Fruit fly (Drosophila melanogaster) whole organism, prepupa: ENCODE data around the gene sofe.

Experiments used
- CG10669 ChIP-seq: fragments of 200-800 bp; sonication (Bioruptor generic); optimal IDR thresholded peaks from 3 replicates; lab custom pipeline; 2018; ENCODE audit warnings: missing biosample characterization, mild to moderate bottlenecking, missing genetic modification characterization, moderate library complexity
- CG11294 ChIP-seq: fragments of 200-800 bp; sonication (Bioruptor generic); IDR thresholded peaks from 2 replicates; pipeline ENCODE4 v1.3.6; 2022; ENCODE audit warnings: missing biosample characterization, missing genetic modification characterization
- CG11762 ChIP-seq: fragments of 200-800 bp; sonication (Bioruptor generic); optimal IDR thresholded peaks from 3 replicates; lab custom pipeline; 2016; ENCODE audit warnings: missing biosample characterization, missing genetic modification characterization; ENCODE audit not compliant: insufficient read depth
- CG1621 ChIP-seq: fragments of 200-800 bp; sonication (Bioruptor generic); optimal IDR thresholded peaks from 3 replicates; lab custom pipeline; 2018; ENCODE audit warnings: missing biosample characterization, mild to moderate bottlenecking, missing genetic modification characterization
- CG32006 ChIP-seq: fragments of 200-800 bp; sonication (Bioruptor generic); optimal IDR thresholded peaks from 3 replicates; lab custom pipeline; 2017; ENCODE audit warnings: missing biosample characterization, mild to moderate bottlenecking, missing genetic modification characterization
- CG34406 ChIP-seq: fragments of 200-800 bp; sonication (Bioruptor generic); optimal IDR thresholded peaks from 3 replicates; lab custom pipeline; 2016; ENCODE audit warnings: missing biosample characterization, missing genetic modification characterization
- CG3919 ChIP-seq: fragments of 200-800 bp; sonication (Bioruptor generic); optimal IDR thresholded peaks from 3 replicates; lab custom pipeline; 2016; ENCODE audit warnings: missing biosample characterization, missing genetic modification characterization
- CG6163 ChIP-seq: fragments of 200-800 bp; sonication (Bioruptor generic); IDR thresholded peaks from 3 replicates; pipeline ENCODE4 v1.3.6; 2022; ENCODE audit warnings: missing biosample characterization, missing genetic modification characterization
- CG6792 ChIP-seq: fragments of 200-800 bp; sonication (Bioruptor generic); optimal IDR thresholded peaks from 3 replicates; lab custom pipeline; 2016; ENCODE audit warnings: missing biosample characterization, missing genetic modification characterization
- CG6808 ChIP-seq: fragments of 200-800 bp; sonication (Bioruptor generic); optimal IDR thresholded peaks from 3 replicates; lab custom pipeline; 2017; ENCODE audit warnings: missing biosample characterization, missing genetic modification characterization, mild to moderate bottlenecking, moderate library complexity, missing genetic modification reagents
- CG6854 ChIP-seq: fragments of 200-800 bp; sonication (Bioruptor generic); optimal IDR thresholded peaks from 2 replicates; lab custom pipeline; 2017; ENCODE audit warnings: missing biosample characterization, mild to moderate bottlenecking, missing genetic modification characterization
- CG7368 ChIP-seq: fragments of 200-800 bp; sonication (Bioruptor generic); optimal IDR thresholded peaks from 3 replicates; lab custom pipeline; 2016; ENCODE audit warnings: missing biosample characterization, missing genetic modification characterization
- CG8632 ChIP-seq: fragments of 200-800 bp; sonication (Bioruptor generic); optimal IDR thresholded peaks from 3 replicates; lab custom pipeline; 2016; ENCODE audit warnings: missing biosample characterization, missing genetic modification characterization
- Eip75B ChIP-seq: fragments of 200-800 bp; sonication (Bioruptor generic); optimal IDR thresholded peaks from 3 replicates; lab custom pipeline; 2016; ENCODE audit warnings: missing biosample characterization, missing genetic modification characterization
- Eip78C ChIP-seq: fragments of 200-800 bp; sonication (Bioruptor generic); peaks from one replicate; lab custom pipeline; 2016; ENCODE audit warnings: missing biosample characterization, missing genetic modification characterization
- Hr39 ChIP-seq: fragments of 200-800 bp; sonication (Bioruptor generic); optimal IDR thresholded peaks from 2 replicates; lab custom pipeline; 2016; ENCODE audit warnings: missing biosample characterization, missing genetic modification characterization
- OdsH ChIP-seq: fragments of 200-800 bp; sonication (Bioruptor generic); optimal IDR thresholded peaks from 3 replicates; lab custom pipeline; 2016; ENCODE audit warnings: missing biosample characterization, missing genetic modification characterization
- Smox ChIP-seq: fragments of 200-800 bp; sonication (Bioruptor generic); optimal IDR thresholded peaks from 3 replicates; lab custom pipeline; 2016; ENCODE audit warnings: missing biosample characterization, missing genetic modification characterization
- Sox102F ChIP-seq: fragments of 200-800 bp; sonication (Bioruptor generic); optimal IDR thresholded peaks from 2 replicates; lab custom pipeline; 2016; ENCODE audit warnings: missing biosample characterization, mild to moderate bottlenecking, missing genetic modification characterization
- Sox14 ChIP-seq: fragments of 200-800 bp; sonication (Bioruptor generic); optimal IDR thresholded peaks from 3 replicates; lab custom pipeline; 2016; ENCODE audit warnings: missing biosample characterization, missing genetic modification characterization
- Sox15 ChIP-seq: fragments of 200-800 bp; sonication (Bioruptor generic); optimal IDR thresholded peaks from 3 replicates; lab custom pipeline; 2016; ENCODE audit warnings: missing biosample characterization, missing genetic modification characterization
- acj6 ChIP-seq: fragments of 200-800 bp; sonication (Bioruptor generic); optimal IDR thresholded peaks from 3 replicates; lab custom pipeline; 2016; ENCODE audit warnings: missing biosample characterization, missing genetic modification characterization
- dac ChIP-seq: fragments of 200-800 bp; sonication (Bioruptor generic); optimal IDR thresholded peaks from 2 replicates; lab custom pipeline; 2017; ENCODE audit warnings: missing biosample characterization, mild to moderate bottlenecking, missing genetic modification characterization
- dsx ChIP-seq: fragments of 200-800 bp; optimal IDR thresholded peaks from 3 replicates; lab custom pipeline; 2019; ENCODE audit warnings: missing biosample characterization, mild to moderate bottlenecking, missing genetic modification characterization, moderate library complexity; ENCODE audit not compliant: poor library complexity, severe bottlenecking
- fd85E ChIP-seq: fragments of 200-800 bp; sonication (Bioruptor generic); optimal IDR thresholded peaks from 3 replicates; lab custom pipeline; 2016; ENCODE audit warnings: missing biosample characterization, missing genetic modification characterization
- fkh ChIP-seq: fragments of 200-800 bp; sonication (Bioruptor generic); optimal IDR thresholded peaks from 3 replicates; lab custom pipeline; 2017; ENCODE audit warnings: missing biosample characterization, mild to moderate bottlenecking, missing genetic modification characterization, moderate library complexity
- pdm3 ChIP-seq: fragments of 200-800 bp; sonication (Bioruptor generic); optimal IDR thresholded peaks from 3 replicates; lab custom pipeline; 2016; ENCODE audit warnings: missing biosample characterization, missing genetic modification characterization
- spab ChIP-seq: fragments of 200-800 bp; sonication (Bioruptor generic); optimal IDR thresholded peaks from 2 replicates; lab custom pipeline; 2017; ENCODE audit warnings: missing biosample characterization, mild to moderate bottlenecking, missing genetic modification characterization, missing genetic modification reagents
- svp ChIP-seq: fragments of 200-800 bp; sonication (Bioruptor generic); peaks from one replicate; lab custom pipeline; 2016; ENCODE audit warnings: missing biosample characterization, missing genetic modification characterization
- vri ChIP-seq: fragments of 200-800 bp; sonication (Bioruptor generic); optimal IDR thresholded peaks from 3 replicates; lab custom pipeline; 2016; ENCODE audit warnings: missing biosample characterization, mild to moderate bottlenecking, missing genetic modification characterization

The sofe gene

DNA sequence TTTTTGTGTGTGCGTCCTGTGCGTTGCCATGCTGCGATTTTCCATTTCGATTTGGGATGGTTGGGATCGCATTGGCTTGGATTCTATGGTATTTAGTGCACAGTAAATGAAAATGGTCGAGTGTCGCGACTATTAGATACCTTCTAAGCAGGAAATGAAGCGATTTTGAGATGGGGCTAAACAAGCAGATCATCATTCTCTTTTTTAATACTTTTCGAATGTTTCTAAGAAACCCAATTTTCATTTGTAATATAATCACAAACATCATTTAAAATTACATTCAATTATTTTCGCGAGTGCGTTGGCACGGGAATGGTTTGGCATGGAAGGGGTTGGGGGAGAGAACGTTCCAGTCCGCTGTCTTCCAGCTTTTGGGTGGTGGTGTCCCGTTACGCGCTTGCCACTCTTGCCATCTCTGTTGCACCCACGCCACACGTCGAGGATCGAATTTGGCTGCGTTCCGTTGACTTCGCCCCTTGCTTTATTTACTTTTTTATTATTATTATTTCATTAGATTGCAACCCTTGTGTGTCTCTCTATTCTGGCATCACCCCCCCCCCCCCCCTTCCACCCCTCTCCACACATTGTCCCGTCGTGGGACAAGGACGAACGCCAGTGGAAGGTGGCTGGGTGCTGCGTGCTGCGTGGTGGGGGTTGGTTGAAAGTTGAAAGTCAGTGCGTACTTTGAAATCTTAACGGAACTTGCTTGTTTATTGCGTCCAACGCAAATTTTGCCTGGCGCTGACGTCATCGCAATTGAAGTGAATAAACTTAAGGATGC lies 31.7 kb downstream of the sofe start:
- no peak for TF ChIP-seq dsx (GFP tag; lab: Kevin White, UChicago)
- no peak for TF ChIP-seq spab (GFP tag; lab: Kevin White, UChicago)
- TF ChIP-seq CG1621: no peak
- no peak for TF ChIP-seq Sox15 (GFP tag; lab: Kevin White, UChicago)
- no peak for TF ChIP-seq fd85E (GFP tag; lab: Kevin White, UChicago)
- TF ChIP-seq CG7368: no peak
- TF ChIP-seq CG8632 (GFP tag; lab: Kevin White, UChicago): no peak
- no peak for TF ChIP-seq CG6854 (GFP tag; lab: Kevin White, UChicago)

DNA sequence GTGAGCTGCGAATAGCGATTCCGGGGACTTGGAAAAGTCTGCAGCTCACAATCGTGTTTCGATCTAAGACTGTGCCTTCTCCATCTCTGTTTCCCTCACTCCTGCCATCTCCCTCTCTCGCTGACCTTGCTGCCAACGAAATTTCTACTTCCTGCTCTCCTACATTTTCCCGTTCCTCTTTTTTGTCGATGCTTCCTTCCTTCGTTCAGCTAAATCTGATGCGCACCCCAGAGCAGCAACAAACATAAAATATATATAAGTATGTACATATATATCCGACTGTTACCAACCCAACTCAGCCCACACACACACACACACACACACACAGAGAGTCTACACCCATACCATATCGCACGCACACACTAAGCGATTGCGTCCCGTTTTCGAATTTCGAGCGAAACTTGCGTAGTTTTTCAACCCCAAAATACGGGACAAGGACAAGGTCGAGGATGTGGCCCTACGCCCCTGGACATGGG lies 32.9 kb downstream of the sofe start, which contains the start of gene Imp:
TSS of gene Imp (minus strand) at position 51 of the 476 bp plus-strand sequence.
- TF ChIP-seq CG6792 (GFP tag; lab: Kevin White, UChicago) (no peak), CG10669 (GFP tag; lab: Kevin White, UChicago) (no peak), Smox (GFP tag; lab: Kevin White, UChicago) (no peak), fd85E (GFP tag; lab: Kevin White, UChicago) (no peak), Eip78C (no peak), Sox102F (GFP tag; lab: Kevin White, UChicago) (no peak), vri (GFP tag; lab: Kevin White, UChicago) (no peak), fkh (GFP tag; lab: Kevin White, UChicago) (no peak), Sox14 (GFP tag; lab: Kevin White, UChicago) (no peak), OdsH (GFP tag; lab: Kevin White, UChicago) (no peak), CG3919 (GFP tag; lab: Kevin White, UChicago) (no peak), CG34406 (GFP tag; lab: Kevin White, UChicago) (no peak)

dm6 chrX:10823441-10823818 lies 33.8 kb downstream of the sofe start:
- TF ChIP-seq acj6 (no peak), CG6163 (GFP tag; lab: Robert Waterston, UW) (no peak), CG8632 (GFP tag; lab: Kevin White, UChicago) (no peak), dac (GFP tag; lab: Kevin White, UChicago) (no peak), CG11762 (GFP tag; lab: Kevin White, UChicago) (no peak), Sox102F (GFP tag; lab: Kevin White, UChicago) (no peak), CG10669 (GFP tag; lab: Kevin White, UChicago) (no peak), dsx (GFP tag; lab: Kevin White, UChicago) (no peak), Sox15 (GFP tag; lab: Kevin White, UChicago) (no peak), pdm3 (GFP tag; lab: Kevin White, UChicago) (no peak), fkh (GFP tag; lab: Kevin White, UChicago) (no peak), Hr39 (GFP tag; lab: Kevin White, UChicago) (no peak)

dm6 chrX:10822678-10823440 lies 34.4 kb downstream of the sofe start:
- no peak for TF ChIP-seq Eip75B
- TF ChIP-seq Sox15 (GFP tag; lab: Kevin White, UChicago): no peak
- TF ChIP-seq svp: peak; percentile 21
- no peak for TF ChIP-seq fd85E (GFP tag; lab: Kevin White, UChicago)
- no peak for TF ChIP-seq CG6808
- no peak for TF ChIP-seq CG11294 (GFP tag; lab: Robert Waterston, UW)
- no peak for TF ChIP-seq CG32006 (GFP tag; lab: Kevin White, UChicago)
